Worm (Caenorhabditis elegans) whole organism, mixed stage, embryonic: ENCODE measurements around the gene C16C10.8.

Source experiments
- blmp-1 ChIP-seq: fragments of 150-350 bp; optimal IDR thresholded peaks from 2 replicates; lab custom pipeline; 2014; ENCODE audit warnings: missing biosample characterization, missing genetic modification characterization
- ceh-39 ChIP-seq: fragments of 150-350 bp; optimal IDR thresholded peaks from 2 replicates; lab custom pipeline; 2014; ENCODE audit warnings: missing biosample characterization, missing genetic modification characterization
- ceh-43 ChIP-seq: fragments of 200-800 bp; sonication (Bioruptor generic); optimal IDR thresholded peaks from 2 replicates; lab custom pipeline; 2018; ENCODE audit warnings: mild to moderate bottlenecking, missing genetic modification characterization, moderate library complexity, missing compliant biosample characterization
- ceh-83 ChIP-seq: fragments of 200-800 bp; sonication (Bioruptor generic); optimal IDR thresholded peaks from 2 replicates; lab custom pipeline; 2018; ENCODE audit warnings: mild to moderate bottlenecking, missing genetic modification characterization, missing compliant biosample characterization
- ces-1 ChIP-seq: fragments of 150-350 bp; optimal IDR thresholded peaks from 2 replicates; lab custom pipeline; 2014; ENCODE audit warnings: missing biosample characterization, missing genetic modification reagents, missing genetic modification characterization
- drap-1 ChIP-seq: fragments of 200-800 bp; sonication (Bioruptor generic); optimal IDR thresholded peaks from 3 replicates; lab custom pipeline; 2018; ENCODE audit warnings: mild to moderate bottlenecking, missing genetic modification characterization, missing compliant biosample characterization
- elt-1 ChIP-seq: sonication (generic microtip); optimal IDR thresholded peaks from 2 replicates; lab custom pipeline; 2017; ENCODE audit warnings: missing genetic modification characterization, mild to moderate bottlenecking, missing compliant biosample characterization, antibody characterized with exemption, moderate library complexity, borderline replicate concordance; ENCODE audit not compliant: insufficient read depth
- elt-3 ChIP-seq: fragments of 150-350 bp; optimal IDR thresholded peaks from 2 replicates; lab custom pipeline; 2014; ENCODE audit warnings: missing biosample characterization, missing genetic modification characterization
- ham-2 ChIP-seq: fragments of 200-800 bp; sonication (Bioruptor generic); optimal IDR thresholded peaks from 2 replicates; lab custom pipeline; 2018; ENCODE audit warnings: mild to moderate bottlenecking, missing genetic modification characterization, missing compliant biosample characterization
- hlh-1 ChIP-seq: fragments of 150-350 bp; optimal IDR thresholded peaks from 2 replicates; lab custom pipeline; 2014; ENCODE audit warnings: missing biosample characterization, missing genetic modification reagents, missing genetic modification characterization
- lin-32 ChIP-seq: fragments of 200-800 bp; sonication (Bioruptor generic); optimal IDR thresholded peaks from 2 replicates; lab custom pipeline; 2018; ENCODE audit warnings: mild to moderate bottlenecking, missing genetic modification characterization, missing compliant biosample characterization
- lsy-2 ChIP-seq: fragments of 150-350 bp; optimal IDR thresholded peaks from 2 replicates; lab custom pipeline; 2014; ENCODE audit warnings: missing biosample characterization, missing genetic modification characterization
- mab-5 ChIP-seq: fragments of 150-350 bp; optimal IDR thresholded peaks from 2 replicates; lab custom pipeline; 2014; ENCODE audit warnings: missing biosample characterization, missing genetic modification characterization
- mep-1 ChIP-seq: fragments of 150-350 bp; optimal IDR thresholded peaks from 2 replicates; lab custom pipeline; 2017; ENCODE audit warnings: missing biosample characterization, missing genetic modification reagents, missing genetic modification characterization, inconsistent platforms
- mls-2 ChIP-seq: sonication (generic microtip); optimal IDR thresholded peaks from 2 replicates; lab custom pipeline; 2016; ENCODE audit warnings: mild to moderate bottlenecking, missing genetic modification characterization, moderate library complexity, missing compliant biosample characterization
- nhr-12 ChIP-seq: fragments of 150-350 bp; optimal IDR thresholded peaks from 2 replicates; lab custom pipeline; 2014; ENCODE audit warnings: missing biosample characterization, missing genetic modification characterization
- nhr-2 ChIP-seq: fragments of 150-350 bp; optimal IDR thresholded peaks from 2 replicates; lab custom pipeline; 2014; ENCODE audit warnings: missing biosample characterization, missing genetic modification characterization
- nhr-237 ChIP-seq: fragments of 150-350 bp; optimal IDR thresholded peaks from 2 replicates; lab custom pipeline; 2014; ENCODE audit warnings: missing biosample characterization, missing genetic modification characterization
- nhr-28 ChIP-seq: fragments of 150-350 bp; optimal IDR thresholded peaks from 2 replicates; lab custom pipeline; 2014; ENCODE audit warnings: missing biosample characterization, missing genetic modification characterization
- nhr-76 ChIP-seq: sonication (generic microtip); optimal IDR thresholded peaks from 2 replicates; lab custom pipeline; 2017; ENCODE audit warnings: missing biosample characterization, missing genetic modification characterization
- pha-4 ChIP-seq: fragments of 150-350 bp; optimal IDR thresholded peaks from 2 replicates; lab custom pipeline; 2018; ENCODE audit warnings: missing biosample characterization, missing genetic modification reagents, missing genetic modification characterization
- sem-2 ChIP-seq: fragments of 200-800 bp; sonication (Bioruptor generic); optimal IDR thresholded peaks from 2 replicates; lab custom pipeline; 2018; ENCODE audit warnings: mild to moderate bottlenecking, missing genetic modification characterization, missing compliant biosample characterization
- snpc-4 ChIP-seq: fragments of 150-350 bp; optimal IDR thresholded peaks from 2 replicates; lab custom pipeline; 2014; ENCODE audit warnings: missing biosample characterization, missing genetic modification characterization
- sptf-1 ChIP-seq: sonication (generic microtip); optimal IDR thresholded peaks from 2 replicates; lab custom pipeline; 2017; ENCODE audit warnings: mild to moderate bottlenecking, missing genetic modification characterization, moderate library complexity, missing compliant biosample characterization
- tbx-8 ChIP-seq: fragments of 200-800 bp; sonication (Bioruptor generic); optimal IDR thresholded peaks from 2 replicates; lab custom pipeline; 2018; ENCODE audit warnings: mild to moderate bottlenecking, missing genetic modification characterization, moderate library complexity, missing compliant biosample characterization
- unc-120 ChIP-seq: sonication (generic microtip); optimal IDR thresholded peaks from 2 replicates; lab custom pipeline; 2017; ENCODE audit warnings: missing genetic modification characterization, missing compliant biosample characterization; ENCODE audit not compliant: poor library complexity, severe bottlenecking
- unc-39 ChIP-seq: fragments of 150-350 bp; optimal IDR thresholded peaks from 2 replicates; lab custom pipeline; 2014; ENCODE audit warnings: missing biosample characterization, missing genetic modification characterization
- unc-62 ChIP-seq: fragments of 150-350 bp; optimal IDR thresholded peaks from 2 replicates; lab custom pipeline; 2014; ENCODE audit warnings: missing biosample characterization, missing genetic modification reagents, missing genetic modification characterization
- ztf-11 ChIP-seq: fragments of 150-350 bp; optimal IDR thresholded peaks from 2 replicates; lab custom pipeline; 2014; ENCODE audit warnings: missing biosample characterization, missing genetic modification characterization

The C16C10.8 gene

DNA sequence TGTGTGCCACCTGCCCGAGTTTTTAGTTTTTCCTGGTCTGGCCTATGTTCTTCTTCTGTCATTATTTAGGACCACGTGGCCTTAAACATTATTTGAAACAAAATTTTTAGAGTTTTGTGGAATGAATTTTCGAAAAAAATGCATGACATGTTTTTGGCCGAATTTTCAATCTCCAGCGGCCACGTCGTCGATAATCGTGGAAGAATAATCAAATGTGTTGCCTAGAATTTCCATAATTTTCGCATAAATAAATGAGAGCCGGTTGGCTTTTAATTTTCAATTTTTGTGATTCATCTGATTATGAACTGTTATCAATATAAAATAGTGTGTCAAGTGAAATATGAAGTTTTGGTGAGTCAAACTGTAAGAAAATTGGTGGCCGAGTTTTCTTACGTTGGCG, 3.0 kb downstream of the C16C10.8 start, which contains the start of gene C01G12.16:
Gene C01G12.16 (plus strand): TSS at position 301 of the 400 bp plus-strand sequence.
- no peak for TF ChIP-seq pha-4 (tag; lab: Kevin White, UChicago)
- no peak for TF ChIP-seq nhr-237 (tag; lab: Kevin White, UChicago)
- no peak for TF ChIP-seq elt-3
- no peak for TF ChIP-seq hlh-1 (tag; lab: Kevin White, UChicago)
- TF ChIP-seq unc-120 (tag; lab: Kevin White, UChicago), result no peak
- TF ChIP-seq ztf-11 (tag; lab: Kevin White, UChicago), result no peak
- no peak for TF ChIP-seq lin-32 (GFP tag; lab: Kevin White, UChicago)
- TF ChIP-seq ces-1 (GFP tag; lab: Kevin White, UChicago), result no peak
- no peak for TF ChIP-seq nhr-2 (tag; lab: Kevin White, UChicago)
- no peak for TF ChIP-seq ceh-43 (GFP tag; lab: Kevin White, UChicago)

ce11 chrIII:4157298-4157697, 6.7 kb downstream of the C16C10.8 start, which contains the start of gene C16C10.9:
Gene C16C10.9 (minus strand): TSS chrIII:4157398.
- TF ChIP-seq ceh-39 (tag; lab: Kevin White, UChicago), result no peak
- no peak for TF ChIP-seq elt-3
- no peak for TF ChIP-seq snpc-4 (tag; lab: Kevin White, UChicago)
- TF ChIP-seq mab-5 (tag; lab: Kevin White, UChicago), result no peak
- no peak for TF ChIP-seq ceh-43 (GFP tag; lab: Kevin White, UChicago)
- TF ChIP-seq nhr-28 (tag; lab: Kevin White, UChicago), result no peak
- no peak for TF ChIP-seq nhr-237 (tag; lab: Kevin White, UChicago)
- no peak for TF ChIP-seq tbx-8
- TF ChIP-seq ham-2 (GFP tag; lab: Kevin White, UChicago), result no peak
- TF ChIP-seq mls-2 (tag; lab: Kevin White, UChicago), result no peak
- TF ChIP-seq lsy-2 (tag; lab: Kevin White, UChicago), result no peak
- no peak for TF ChIP-seq unc-120 (tag; lab: Kevin White, UChicago)
- TF ChIP-seq blmp-1, result no peak

DNA sequence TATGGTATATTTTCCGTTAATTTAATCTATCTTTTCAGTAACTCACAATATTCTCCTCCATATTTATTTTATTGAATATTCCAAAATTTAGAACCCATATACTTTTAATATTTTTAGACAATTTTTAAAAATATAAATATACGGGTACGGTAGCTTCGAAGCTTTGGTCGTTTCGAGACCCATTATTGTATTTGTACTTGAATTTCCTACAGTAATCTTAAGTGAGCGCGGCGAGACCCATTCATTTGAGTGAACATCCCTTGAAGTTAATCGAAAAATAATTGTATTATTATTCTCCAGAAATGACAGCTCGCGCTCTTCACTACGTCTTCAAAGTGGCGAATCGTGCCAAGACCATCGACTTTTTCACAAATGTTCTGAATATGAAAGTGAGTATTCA, 10.7 kb downstream of the C16C10.8 start, which contains the start of gene glod-4:
Gene glod-4 (plus strand): TSS at position 301 of the 400 bp plus-strand sequence.
- TF ChIP-seq nhr-28 (tag; lab: Kevin White, UChicago) (no peak), sptf-1 (tag; lab: Kevin White, UChicago) (no peak), nhr-76 (tag; lab: Kevin White, UChicago) (no peak), nhr-12 (no peak), mab-5 (tag; lab: Kevin White, UChicago) (no peak), blmp-1 (no peak), nhr-237 (tag; lab: Kevin White, UChicago) (no peak), ceh-39 (tag; lab: Kevin White, UChicago) (no peak), snpc-4 (tag; lab: Kevin White, UChicago) (no peak), ces-1 (GFP tag; lab: Kevin White, UChicago) (no peak)

DNA sequence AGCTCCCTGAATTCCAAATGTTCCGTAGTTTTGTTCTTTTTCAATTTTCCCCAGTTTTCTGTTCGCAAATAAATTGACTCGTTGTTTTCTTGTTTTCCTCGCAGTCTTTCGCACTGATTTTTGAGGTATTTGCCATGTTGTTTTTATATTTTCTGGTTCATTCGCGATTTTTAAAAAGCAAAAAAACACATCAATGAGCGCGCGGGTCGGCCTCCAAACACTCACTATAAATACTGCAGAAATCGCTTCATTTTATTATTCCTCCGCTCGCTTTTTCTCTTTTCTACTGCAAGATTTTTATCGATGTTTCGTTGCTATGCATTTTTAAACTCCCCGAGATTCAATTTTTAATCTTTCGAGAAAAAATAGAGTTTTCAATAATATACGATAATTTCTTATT, 11.1 kb downstream of the C16C10.8 start:
- no peak for TF ChIP-seq hlh-1 (tag; lab: Kevin White, UChicago)
- TF ChIP-seq elt-1 (tag; lab: Kevin White, UChicago), result no peak
- TF ChIP-seq sem-2 (GFP tag; lab: Kevin White, UChicago), result no peak
- no peak for TF ChIP-seq unc-39 (tag; lab: Kevin White, UChicago)
- TF ChIP-seq elt-3, result no peak

DNA sequence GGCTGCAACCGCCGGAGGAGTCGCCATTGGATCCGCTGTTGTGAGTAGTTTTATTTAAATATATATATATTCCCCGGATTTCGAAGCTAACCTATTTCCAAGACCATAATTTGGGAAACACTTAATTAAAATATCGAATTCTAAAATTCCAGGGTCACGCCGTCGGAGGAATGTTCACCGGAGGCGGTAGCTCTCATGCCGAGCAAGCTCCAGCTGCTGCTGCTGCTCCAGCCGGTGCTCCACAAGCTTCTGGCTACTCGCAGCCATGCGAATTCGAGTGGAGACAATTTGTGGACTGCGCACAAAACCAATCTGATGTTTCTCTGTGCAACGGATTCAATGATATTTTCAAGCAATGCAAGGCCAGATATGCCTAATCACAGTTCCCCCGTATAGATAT, 11.7 kb downstream of the C16C10.8 start:
- TF ChIP-seq nhr-28 (tag; lab: Kevin White, UChicago), result no peak
- TF ChIP-seq unc-62 (GFP tag; lab: Kevin White, UChicago), result no peak
- TF ChIP-seq drap-1 (GFP tag; lab: Kevin White, UChicago), result no peak
- no peak for TF ChIP-seq ces-1 (GFP tag; lab: Kevin White, UChicago)
- TF ChIP-seq tbx-8, result no peak

- TF ChIP-seq lin-32 (GFP tag; lab: Kevin White, UChicago), result no peak
- no peak for TF ChIP-seq unc-62 (GFP tag; lab: Kevin White, UChicago)
- no peak for TF ChIP-seq nhr-237 (tag; lab: Kevin White, UChicago)
- TF ChIP-seq nhr-2 (tag; lab: Kevin White, UChicago), result no peak
- TF ChIP-seq blmp-1, result no peak
- TF ChIP-seq hlh-1 (tag; lab: Kevin White, UChicago), result no peak
- TF ChIP-seq sptf-1 (tag; lab: Kevin White, UChicago), result no peak
- no peak for TF ChIP-seq sem-2 (GFP tag; lab: Kevin White, UChicago)
- TF ChIP-seq drap-1 (GFP tag; lab: Kevin White, UChicago), result no peak
- TF ChIP-seq ceh-83 (GFP tag; lab: Kevin White, UChicago), result no peak
- no peak for TF ChIP-seq lsy-2 (tag; lab: Kevin White, UChicago)
- no peak for TF ChIP-seq mab-5 (tag; lab: Kevin White, UChicago)
- TF ChIP-seq tbx-8, result no peak
- TF ChIP-seq ztf-11 (tag; lab: Kevin White, UChicago), result no peak
- no peak for TF ChIP-seq mep-1
- no peak for TF ChIP-seq snpc-4 (tag; lab: Kevin White, UChicago)
- no peak for TF ChIP-seq ceh-43 (GFP tag; lab: Kevin White, UChicago)
- no peak for TF ChIP-seq ceh-39 (tag; lab: Kevin White, UChicago)
- no peak for TF ChIP-seq ham-2 (GFP tag; lab: Kevin White, UChicago)
- no peak for TF ChIP-seq nhr-28 (tag; lab: Kevin White, UChicago)
These were observed 12.3 kb downstream of the C16C10.8 start, which contains the start of the genes wht-3 and har-1 for ce11 chrIII:4151548-4152104. Gene wht-3 (minus strand): TSS chrIII:4151598. Gene har-1 (plus strand): TSS chrIII:4152054.
